Fruit fly (Drosophila melanogaster) whole organism: ENCODE measurements around the gene ND-18.

Experiments
- EcR ChIP-seq, 2 experiments: fragments of >200 bp; optimal IDR thresholded peaks; 2 replicates each; lab custom pipeline; 2017; ENCODE audit warnings: missing biosample characterization in 2 of 2, missing genetic modification characterization in 2 of 2, missing genetic modification reagents in 2 of 2
- psq ChIP-seq: fragments of >200 bp; optimal IDR thresholded peaks from 2 replicates; lab custom pipeline; 2017
- usp ChIP-seq: fragments of >200 bp; optimal IDR thresholded peaks from 2 replicates; lab custom pipeline; 2017; ENCODE audit warnings: missing biosample characterization, missing genetic modification characterization, mixed read lengths

dm6 chrX:19520888-19521287 lies 28.7 kb downstream of the ND-18 start:
- TF ChIP-seq EcR (GFP tag; optimal IDR thresholded peaks at IDR 0.05; lab: Kevin White, UChicago) = no peak
- no peak for TF ChIP-seq psq (lab: Kevin White, UChicago)
- no peak for TF ChIP-seq usp (GFP tag; lab: Kevin White, UChicago)
